Fruit fly (Drosophila melanogaster): ENCODE measurements around the gene CG33688.

Gene CG33688

dm6 chr3L:16198920-16199319 lies at the start of gene CG33688:
Gene CG33688, plus strand, starts transcription at chr3L:16199220.
- TF ChIP-seq CTCF (optimal IDR thresholded peaks at IDR 0.05), result no peak
- no peak for TF ChIP-seq CG8478 (optimal IDR thresholded peaks at IDR 0.05)

dm6 chr3L:16149418-16150160 lies 49.4 kb upstream of the CG33688 start:
- no peak for TF ChIP-seq CTCF (optimal IDR thresholded peaks at IDR 0.05)
- no peak for TF ChIP-seq CG8478 (optimal IDR thresholded peaks at IDR 0.05)

dm6 chr3L:16150161-16150538 lies 48.9 kb upstream of the CG33688 start:
- TF ChIP-seq CG8478 (optimal IDR thresholded peaks at IDR 0.05) (no peak), CTCF (optimal IDR thresholded peaks at IDR 0.05) (no peak)

dm6 chr3L:16150850-16151515 lies 48.0 kb upstream of the CG33688 start:
- TF ChIP-seq CG8478 (optimal IDR thresholded peaks at IDR 0.05), result no peak

dm6 chr3L:16151742-16152141 lies 47.3 kb upstream of the CG33688 start:
- no peak for TF ChIP-seq CG8478 (optimal IDR thresholded peaks at IDR 0.05)
- TF ChIP-seq CTCF (optimal IDR thresholded peaks at IDR 0.05), result no peak

- TF ChIP-seq CG8478 (optimal IDR thresholded peaks at IDR 0.05), result no peak
- no peak for TF ChIP-seq CTCF (optimal IDR thresholded peaks at IDR 0.05)
Observed at dm6 chr3L:16153089-16153488, 45.9 kb upstream of the CG33688 start.

dm6 chr3L:16153650-16154049 lies 45.4 kb upstream of the CG33688 start:
- TF ChIP-seq CTCF (optimal IDR thresholded peaks at IDR 0.05) (no peak), CG8478 (optimal IDR thresholded peaks at IDR 0.05) (no peak)

dm6 chr3L:16155547-16155946 lies 43.5 kb upstream of the CG33688 start:
- no peak for TF ChIP-seq CTCF (optimal IDR thresholded peaks at IDR 0.05)
- TF ChIP-seq CG8478 (optimal IDR thresholded peaks at IDR 0.05), result no peak

dm6 chr3L:16156788-16157208 lies 42.2 kb upstream of the CG33688 start:
- TF ChIP-seq CTCF (optimal IDR thresholded peaks at IDR 0.05) (no peak), CG8478 (optimal IDR thresholded peaks at IDR 0.05) (no peak)

dm6 chr3L:16157251-16158190 lies 41.5 kb upstream of the CG33688 start:
- TF ChIP-seq CG8478 (optimal IDR thresholded peaks at IDR 0.05), result no peak
- no peak for TF ChIP-seq CTCF (optimal IDR thresholded peaks at IDR 0.05)

dm6 chr3L:16158322-16158721 lies 40.7 kb upstream of the CG33688 start:
- no peak for TF ChIP-seq CTCF (optimal IDR thresholded peaks at IDR 0.05)
- TF ChIP-seq CG8478 (optimal IDR thresholded peaks at IDR 0.05), result no peak

dm6 chr3L:16159161-16160072 lies 39.6 kb upstream of the CG33688 start:
- TF ChIP-seq CG8478 (optimal IDR thresholded peaks at IDR 0.05), result no peak
- no peak for TF ChIP-seq CTCF (optimal IDR thresholded peaks at IDR 0.05)

dm6 chr3L:16160073-16160398 lies 39.0 kb upstream of the CG33688 start:
- TF ChIP-seq CG8478 (optimal IDR thresholded peaks at IDR 0.05), result no peak
- no peak for TF ChIP-seq CTCF (optimal IDR thresholded peaks at IDR 0.05)

- TF ChIP-seq CTCF (optimal IDR thresholded peaks at IDR 0.05) (no peak), CG8478 (optimal IDR thresholded peaks at IDR 0.05) (no peak)
Observed at dm6 chr3L:16160420-16161069, 38.5 kb upstream of the CG33688 start.

Measured in S2 (cell line).